Worm (Caenorhabditis elegans) whole organism, late embryonic: Measurements from ENCODE around the gene fbxa-11.

Experiments used
- K02D7.2 ChIP-seq: sonication (generic microtip); optimal IDR thresholded peaks from 2 replicates; lab custom pipeline; 2017; ENCODE audit warnings: mild to moderate bottlenecking, missing genetic modification characterization, missing compliant biosample characterization
- T23F11.4 ChIP-seq: fragments of 200-800 bp; sonication (Bioruptor generic); optimal IDR thresholded peaks from 2 replicates; lab custom pipeline; 2018; ENCODE audit warnings: mild to moderate bottlenecking, missing genetic modification characterization, missing compliant biosample characterization
- Y22D7AL.16 ChIP-seq: sonication (generic microtip); optimal IDR thresholded peaks from 2 replicates; lab custom pipeline; 2016; ENCODE audit warnings: missing genetic modification characterization, missing compliant biosample characterization
- ama-1 ChIP-seq: fragments of 150-350 bp; optimal IDR thresholded peaks from 2 replicates; lab custom pipeline; 2014
- ceh-14 ChIP-seq: sonication (generic microtip); optimal IDR thresholded peaks from 2 replicates; lab custom pipeline; 2016; ENCODE audit warnings: missing genotype, missing genetic modification characterization, missing compliant biosample characterization
- ceh-19 ChIP-seq: fragments of 200-800 bp; sonication (Bioruptor generic); optimal IDR thresholded peaks from 2 replicates; lab custom pipeline; 2018; ENCODE audit warnings: mild to moderate bottlenecking, missing genetic modification characterization, missing compliant biosample characterization
- ceh-2 ChIP-seq: sonication (generic microtip); optimal IDR thresholded peaks from 2 replicates; lab custom pipeline; 2016; ENCODE audit warnings: missing genotype, missing genetic modification characterization, missing compliant biosample characterization
- ceh-22 ChIP-seq: sonication (generic microtip); optimal IDR thresholded peaks from 2 replicates; lab custom pipeline; 2017; ENCODE audit warnings: missing biosample characterization, missing genetic modification characterization
- ceh-30 ChIP-seq: fragments of 150-350 bp; optimal IDR thresholded peaks from 2 replicates; lab custom pipeline; 2014; ENCODE audit warnings: missing biosample characterization, missing genetic modification characterization
- ceh-31 ChIP-seq: sonication (generic microtip); optimal IDR thresholded peaks from 2 replicates; lab custom pipeline; 2016; ENCODE audit warnings: missing genetic modification characterization, missing compliant biosample characterization
- ceh-34 ChIP-seq: sonication (generic microtip); optimal IDR thresholded peaks from 2 replicates; lab custom pipeline; 2016; ENCODE audit warnings: mild to moderate bottlenecking, missing genetic modification characterization, missing compliant biosample characterization
- ceh-45 ChIP-seq: fragments of 200-800 bp; sonication (Bioruptor generic); IDR thresholded peaks from 2 replicates; pipeline ENCODE4 v1.3.6; 2022; ENCODE audit warnings: missing genetic modification reagents, missing genetic modification characterization, missing compliant biosample characterization
- ceh-48 ChIP-seq: sonication (generic microtip); optimal IDR thresholded peaks from 2 replicates; lab custom pipeline; 2016; ENCODE audit warnings: missing genetic modification characterization, inconsistent platforms, missing compliant biosample characterization
- ceh-6 ChIP-seq: fragments of 200-800 bp; sonication (Bioruptor generic); optimal IDR thresholded peaks from 2 replicates; lab custom pipeline; 2018; ENCODE audit warnings: mild to moderate bottlenecking, missing genetic modification characterization, missing compliant biosample characterization
- ceh-9 ChIP-seq: sonication (generic microtip); optimal IDR thresholded peaks from 2 replicates; lab custom pipeline; 2016; ENCODE audit warnings: mild to moderate bottlenecking, missing genetic modification characterization, inconsistent platforms, missing compliant biosample characterization
- che-1 ChIP-seq: sonication (generic microtip); optimal IDR thresholded peaks from 2 replicates; lab custom pipeline; 2016; ENCODE audit warnings: mild to moderate bottlenecking, missing genetic modification characterization, missing compliant biosample characterization
- eyg-1 ChIP-seq: sonication (generic microtip); optimal IDR thresholded peaks from 2 replicates; lab custom pipeline; 2016; ENCODE audit warnings: missing genotype, missing genetic modification characterization, missing compliant biosample characterization
- fax-1 ChIP-seq: sonication (generic microtip); optimal IDR thresholded peaks from 2 replicates; lab custom pipeline; 2016; ENCODE audit warnings: missing genotype, missing genetic modification characterization, missing compliant biosample characterization
- fkh-10 ChIP-seq: fragments of 150-350 bp; optimal IDR thresholded peaks from 2 replicates; lab custom pipeline; 2014; ENCODE audit warnings: missing biosample characterization, missing genetic modification reagents, missing genetic modification characterization
- fkh-6 ChIP-seq: sonication (generic microtip); optimal IDR thresholded peaks from 2 replicates; lab custom pipeline; 2016; ENCODE audit warnings: missing genetic modification characterization, missing compliant biosample characterization
- gmeb-2 ChIP-seq: sonication (generic microtip); optimal IDR thresholded peaks from 2 replicates; lab custom pipeline; 2016; ENCODE audit warnings: missing genetic modification characterization, inconsistent platforms, missing compliant biosample characterization
- hlh-13 ChIP-seq: fragments of 200-800 bp; sonication (Bioruptor generic); optimal IDR thresholded peaks from 2 replicates; lab custom pipeline; 2018; ENCODE audit warnings: mild to moderate bottlenecking, missing genetic modification characterization, missing compliant biosample characterization
- hlh-30 ChIP-seq: sonication (generic microtip); optimal IDR thresholded peaks from 2 replicates; lab custom pipeline; 2017; ENCODE audit warnings: antibody characterized with exemption, missing genetic modification characterization, missing compliant biosample characterization; ENCODE audit not compliant: insufficient read depth
- hlh-6 ChIP-seq: sonication (generic microtip); optimal IDR thresholded peaks from 2 replicates; lab custom pipeline; 2016; ENCODE audit warnings: missing genotype, missing genetic modification characterization, missing compliant biosample characterization
- lim-6 ChIP-seq: sonication (generic microtip); optimal IDR thresholded peaks from 2 replicates; lab custom pipeline; 2016; ENCODE audit warnings: missing genetic modification characterization, missing compliant biosample characterization
- lin-11 ChIP-seq: fragments of 200-800 bp; sonication (Bioruptor generic); optimal IDR thresholded peaks from 2 replicates; lab custom pipeline; 2018; ENCODE audit warnings: mild to moderate bottlenecking, missing genetic modification characterization, missing compliant biosample characterization
- mec-3 ChIP-seq: sonication (generic microtip); optimal IDR thresholded peaks from 2 replicates; lab custom pipeline; 2016; ENCODE audit warnings: borderline replicate concordance, missing genetic modification characterization, missing compliant biosample characterization
- nfya-1 ChIP-seq: sonication (generic microtip); optimal IDR thresholded peaks from 2 replicates; lab custom pipeline; 2017; ENCODE audit warnings: missing genetic modification characterization, mild to moderate bottlenecking, missing compliant biosample characterization, antibody characterized with exemption, moderate library complexity
- nhr-11 ChIP-seq: fragments of 150-350 bp; optimal IDR thresholded peaks from 2 replicates; lab custom pipeline; 2014; ENCODE audit warnings: missing biosample characterization, missing genetic modification characterization
- odd-2 ChIP-seq: sonication (generic microtip); optimal IDR thresholded peaks from 2 replicates; lab custom pipeline; 2017; ENCODE audit warnings: antibody characterized with exemption, mild to moderate bottlenecking, missing genetic modification characterization, missing compliant biosample characterization
- pat-9 ChIP-seq: fragments of 200-800 bp; sonication (Bioruptor generic); optimal IDR thresholded peaks from 2 replicates; lab custom pipeline; 2018; ENCODE audit warnings: mild to moderate bottlenecking, missing genetic modification characterization, moderate library complexity, missing compliant biosample characterization
- pha-2 ChIP-seq: sonication (generic microtip); optimal IDR thresholded peaks from 2 replicates; lab custom pipeline; 2017; ENCODE audit warnings: mild to moderate bottlenecking, missing genetic modification characterization, missing compliant biosample characterization
- pros-1 ChIP-seq: fragments of 150-350 bp; optimal IDR thresholded peaks from 2 replicates; lab custom pipeline; 2014; ENCODE audit warnings: missing biosample characterization, missing genetic modification reagents, missing genetic modification characterization
- sdc-2 ChIP-seq: sonication (generic microtip); optimal IDR thresholded peaks from 2 replicates; lab custom pipeline; 2016; ENCODE audit warnings: missing genotype, missing genetic modification characterization, missing compliant biosample characterization
- sox-2 ChIP-seq: fragments of 200-800 bp; sonication (Bioruptor generic); IDR thresholded peaks from 2 replicates; pipeline ENCODE4 v1.3.6; 2022; ENCODE audit warnings: missing genetic modification reagents, missing genetic modification characterization, missing compliant biosample characterization
- syd-9 ChIP-seq: sonication (generic microtip); optimal IDR thresholded peaks from 2 replicates; lab custom pipeline; 2016; ENCODE audit warnings: mild to moderate bottlenecking, missing genetic modification characterization, moderate library complexity, missing compliant biosample characterization
- unc-3 ChIP-seq, 2 experiments: fragments of 200-800 bp in 1 of 2; sonication (Bioruptor generic) in 1 of 2; sonication (generic microtip) in 1 of 2; conservative IDR thresholded peaks in 1 of 2; optimal IDR thresholded peaks in 1 of 2; 2 replicates each; pipeline versions ENCODE4 v1.3.6 to Lab custom; 2016 to 2022; ENCODE audit warnings: missing compliant biosample characterization in 2 of 2, missing genetic modification characterization in 2 of 2, missing genetic modification reagents in 1 of 2
- unc-86 ChIP-seq: sonication (generic microtip); optimal IDR thresholded peaks from 2 replicates; lab custom pipeline; 2016; ENCODE audit warnings: missing genetic modification characterization, missing compliant biosample characterization
- ztf-16 ChIP-seq: sonication (generic microtip); optimal IDR thresholded peaks from 2 replicates; lab custom pipeline; 2017; ENCODE audit warnings: missing genetic modification characterization, missing compliant biosample characterization

fbxa-11 gene

ce11 chrIII:950472-950871, at the start of gene fbxa-11, which contains the start of gene fbxa-67:
fbxa-11 (plus strand) TSS chrIII:950869.
fbxa-67 (minus strand) TSS chrIII:950670.
- TF ChIP-seq odd-2 (tag; lab: Kevin White, UChicago), result no peak
- TF ChIP-seq ceh-48, result no peak
- TF ChIP-seq nfya-1, result no peak
- TF ChIP-seq fkh-6, result no peak
- TF ChIP-seq ama-1, result no peak
- TF ChIP-seq sox-2 (GFP tag; lab: Robert Waterston, UW), result no peak
- TF ChIP-seq nhr-11, result no peak
- TF ChIP-seq pros-1 (tag; lab: Kevin White, UChicago), result no peak
- no peak for TF ChIP-seq gmeb-2
- TF ChIP-seq unc-86 (tag; lab: Kevin White, UChicago), result no peak
- no peak for TF ChIP-seq hlh-30 (tag; lab: Kevin White, UChicago)
- TF ChIP-seq fax-1, result no peak
- TF ChIP-seq ceh-14 (tag; lab: Kevin White, UChicago), result no peak
- TF ChIP-seq ceh-9, result no peak
- TF ChIP-seq T23F11.4 (GFP tag; lab: Kevin White, UChicago), result no peak
- TF ChIP-seq ceh-45, result no peak
- no peak for TF ChIP-seq ceh-30 (tag; lab: Kevin White, UChicago)
- TF ChIP-seq ceh-19, result no peak
- TF ChIP-seq, all 69 proteins: peak for 0

ce11 chrIII:901148-901547, 49.5 kb upstream of the fbxa-11 start, which contains the start of gene sucl-2:
sucl-2 (minus strand) TSS chrIII:901412.
- TF ChIP-seq ceh-31 (tag; lab: Kevin White, UChicago), result no peak
- no peak for TF ChIP-seq syd-9 (tag; lab: Kevin White, UChicago)
- no peak for TF ChIP-seq ceh-22 (tag; lab: Kevin White, UChicago)
- no peak for TF ChIP-seq K02D7.2 (tag; lab: Kevin White, UChicago)
- TF ChIP-seq sdc-2, result no peak
- TF ChIP-seq ceh-9, result no peak
- TF ChIP-seq unc-3 (GFP tag; conservative IDR thresholded peaks at IDR 0.05; lab: Robert Waterston, UW), result no peak
- no peak for TF ChIP-seq unc-3 (tag; optimal IDR thresholded peaks at IDR 0.05; lab: Kevin White, UChicago)
- no peak for TF ChIP-seq lin-11 (tag; lab: Kevin White, UChicago)
- TF ChIP-seq gmeb-2, result no peak
- TF ChIP-seq hlh-13 (GFP tag; lab: Kevin White, UChicago), result no peak
- TF ChIP-seq mec-3, result no peak
- no peak for TF ChIP-seq fkh-6
- no peak for TF ChIP-seq fkh-10 (GFP tag; lab: Kevin White, UChicago)

DNA sequence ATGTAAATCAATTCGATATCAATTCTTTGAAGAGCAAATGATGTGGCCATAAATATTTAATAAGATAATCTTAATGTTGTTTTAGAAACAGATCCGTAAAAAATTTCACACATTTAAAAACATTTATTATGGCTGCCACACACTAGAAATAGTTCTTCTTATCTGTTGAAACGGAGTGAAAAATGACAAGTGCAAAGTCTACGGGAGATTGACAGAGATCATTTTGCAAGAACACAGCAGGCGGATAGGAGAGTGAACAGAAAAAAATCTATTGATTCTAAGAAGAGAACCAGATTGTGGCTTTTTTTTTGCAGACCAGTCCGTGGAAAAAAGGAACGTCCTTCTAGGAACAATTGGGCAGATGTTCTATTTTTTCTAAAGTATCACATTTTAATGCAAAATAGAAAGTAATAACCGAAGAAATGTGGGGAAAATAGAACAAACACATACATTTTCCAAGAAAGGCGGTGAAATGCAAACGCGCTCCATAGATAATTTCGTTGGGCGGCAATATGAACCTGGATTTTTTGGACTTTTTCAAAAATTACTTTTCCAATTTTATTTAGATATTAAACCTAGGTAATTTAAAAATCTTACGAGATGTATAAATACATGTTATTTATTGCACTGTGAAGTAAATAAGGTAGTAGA, 48.9 kb upstream of the fbxa-11 start:
- TF ChIP-seq ztf-16 (tag; lab: Kevin White, UChicago), result no peak
- no peak for TF ChIP-seq hlh-6
- TF ChIP-seq lim-6 (tag; lab: Kevin White, UChicago), result no peak
- TF ChIP-seq unc-3 (GFP tag; conservative IDR thresholded peaks at IDR 0.05; lab: Robert Waterston, UW), result no peak
- TF ChIP-seq unc-3 (tag; optimal IDR thresholded peaks at IDR 0.05; lab: Kevin White, UChicago), result no peak
- no peak for TF ChIP-seq pha-2 (tag; lab: Kevin White, UChicago)
- no peak for TF ChIP-seq hlh-30 (tag; lab: Kevin White, UChicago)
- no peak for TF ChIP-seq che-1
- TF ChIP-seq ceh-48, result no peak
- no peak for TF ChIP-seq eyg-1 (tag; lab: Kevin White, UChicago)
- TF ChIP-seq pat-9 (tag; lab: Kevin White, UChicago), result no peak
- TF ChIP-seq ceh-6, result no peak
- TF ChIP-seq ama-1, result no peak
- no peak for TF ChIP-seq unc-86 (tag; lab: Kevin White, UChicago)
- no peak for TF ChIP-seq ceh-14 (tag; lab: Kevin White, UChicago)
- no peak for TF ChIP-seq Y22D7AL.16 (tag; lab: Kevin White, UChicago)
- TF ChIP-seq syd-9 (tag; lab: Kevin White, UChicago), result no peak
- no peak for TF ChIP-seq ceh-34
- TF ChIP-seq fkh-10 (GFP tag; lab: Kevin White, UChicago), result no peak
- TF ChIP-seq ceh-2 (tag; lab: Kevin White, UChicago), result no peak
- no peak for TF ChIP-seq nfya-1
